Fruit fly (Drosophila melanogaster) whole organism, embryonic: ENCODE data around the gene TwdlW.

ENCODE experiments used
- Abd-B ChIP-seq: fragments of 200-800 bp; sonication (Bioruptor generic); optimal IDR thresholded peaks from 2 replicates; lab custom pipeline; 2018; ENCODE audit warnings: missing biosample characterization, mild to moderate bottlenecking, missing genetic modification characterization, moderate library complexity
- Adf1 ChIP-seq: fragments of 200-800 bp; sonication (Bioruptor generic); IDR thresholded peaks from 2 replicates; pipeline ENCODE4 v1.3.6; 2022; ENCODE audit warnings: missing biosample characterization, missing genetic modification characterization
- Aef1 ChIP-seq: fragments of 200-800 bp; sonication (Bioruptor generic); IDR thresholded peaks from 3 replicates; pipeline ENCODE4 v1.3.6; 2022; ENCODE audit warnings: missing biosample characterization, missing genetic modification characterization
- CG10147 ChIP-seq: fragments of 200-800 bp; sonication (Bioruptor generic); optimal IDR thresholded peaks from 2 replicates; lab custom pipeline; 2019; ENCODE audit warnings: missing biosample characterization, mild to moderate bottlenecking, missing genetic modification characterization, moderate library complexity
- CG1024 ChIP-seq: fragments of 200-800 bp; sonication (Bioruptor generic); IDR thresholded peaks from 2 replicates; pipeline ENCODE4 v1.3.6; 2022; ENCODE audit warnings: missing biosample characterization, missing genetic modification characterization
- CG10979 ChIP-seq: fragments of 200-800 bp; sonication (Bioruptor generic); optimal IDR thresholded peaks from 2 replicates; lab custom pipeline; 2018; ENCODE audit warnings: missing biosample characterization, mild to moderate bottlenecking, missing genetic modification characterization, moderate library complexity
- CG11560 ChIP-seq: fragments of 200-800 bp; sonication (Bioruptor generic); IDR thresholded peaks from 3 replicates; pipeline ENCODE4 v1.3.6; 2022; ENCODE audit warnings: missing biosample characterization, missing genetic modification characterization
- CG12236 ChIP-seq: fragments of 200-800 bp; sonication (Bioruptor generic); optimal IDR thresholded peaks from 2 replicates; lab custom pipeline; 2016; ENCODE audit warnings: missing biosample characterization, missing genetic modification characterization
- CG13775 ChIP-seq: fragments of 200-800 bp; sonication (Bioruptor generic); optimal IDR thresholded peaks from 3 replicates; lab custom pipeline; 2017; ENCODE audit warnings: missing biosample characterization, mild to moderate bottlenecking, missing genetic modification characterization
- CG14050 ChIP-seq: fragments of 200-800 bp; sonication (Bioruptor generic); IDR thresholded peaks from 3 replicates; pipeline ENCODE4 v1.3.6; 2022; ENCODE audit warnings: missing biosample characterization, missing genetic modification characterization
- CG15479 ChIP-seq: fragments of 200-800 bp; sonication (Bioruptor generic); optimal IDR thresholded peaks from 3 replicates; lab custom pipeline; 2019; ENCODE audit warnings: missing biosample characterization, mild to moderate bottlenecking, missing genetic modification characterization, moderate library complexity
- CG1603 ChIP-seq: fragments of 200-800 bp; sonication (Bioruptor generic); optimal IDR thresholded peaks from 2 replicates; lab custom pipeline; 2019; ENCODE audit warnings: missing biosample characterization, mild to moderate bottlenecking, missing genetic modification characterization, moderate library complexity
- CG18262 ChIP-seq: fragments of 200-800 bp; optimal IDR thresholded peaks from 3 replicates; lab custom pipeline; 2019; ENCODE audit warnings: missing biosample characterization, mild to moderate bottlenecking, missing genetic modification characterization, moderate library complexity
- CG2120 ChIP-seq: fragments of 200-800 bp; sonication (Bioruptor generic); optimal IDR thresholded peaks from 3 replicates; lab custom pipeline; 2016; ENCODE audit warnings: missing biosample characterization, missing genetic modification characterization
- CG30403 ChIP-seq: fragments of 200-800 bp; sonication (Bioruptor generic); optimal IDR thresholded peaks from 3 replicates; lab custom pipeline; 2016; ENCODE audit warnings: missing biosample characterization, missing genetic modification characterization
- CG31388 ChIP-seq: fragments of 200-800 bp; sonication (Bioruptor generic); optimal IDR thresholded peaks from 2 replicates; lab custom pipeline; 2016; ENCODE audit warnings: missing biosample characterization, missing genetic modification characterization
- CG32772 ChIP-seq: fragments of 200-800 bp; sonication (Bioruptor generic); IDR thresholded peaks from 2 replicates; pipeline ENCODE4 v1.3.6; 2022; ENCODE audit warnings: missing biosample characterization, missing genetic modification characterization
- CG3847 ChIP-seq: fragments of 200-800 bp; sonication (Bioruptor generic); IDR thresholded peaks from 2 replicates; pipeline ENCODE4 v1.3.6; 2022; ENCODE audit warnings: missing biosample characterization, missing genetic modification characterization
- CG6254 ChIP-seq: fragments of 200-800 bp; sonication (Bioruptor generic); optimal IDR thresholded peaks from 3 replicates; lab custom pipeline; 2017; ENCODE audit warnings: mild to moderate bottlenecking, missing biosample characterization, missing genetic modification reagents, missing genetic modification characterization
- CG6654 ChIP-seq: fragments of 200-800 bp; sonication (Bioruptor generic); optimal IDR thresholded peaks from 2 replicates; lab custom pipeline; 2017; ENCODE audit warnings: missing biosample characterization, mild to moderate bottlenecking, missing genetic modification characterization
- CG8765 ChIP-seq: fragments of 200-800 bp; sonication (Bioruptor generic); IDR thresholded peaks from 2 replicates; pipeline ENCODE4 v1.3.6; 2022; ENCODE audit warnings: missing biosample characterization, missing genetic modification characterization
- CG8924 ChIP-seq: fragments of 200-800 bp; optimal IDR thresholded peaks from 3 replicates; lab custom pipeline; 2019; ENCODE audit warnings: missing biosample characterization, mild to moderate bottlenecking, missing genetic modification characterization, moderate library complexity
- CG9437 ChIP-seq: fragments of 200-800 bp; sonication (Bioruptor generic); optimal IDR thresholded peaks from 2 replicates; lab custom pipeline; 2018; ENCODE audit warnings: missing biosample characterization, mild to moderate bottlenecking, missing genetic modification characterization
- CoRest ChIP-seq: fragments of 200-800 bp; sonication (Bioruptor generic); optimal IDR thresholded peaks from 3 replicates; lab custom pipeline; 2018; ENCODE audit warnings: missing biosample characterization, mild to moderate bottlenecking, missing genetic modification characterization, moderate library complexity
- Dbx ChIP-seq: fragments of 200-800 bp; sonication (Bioruptor generic); IDR thresholded peaks from 3 replicates; pipeline ENCODE4 v1.3.6; 2022; ENCODE audit warnings: missing biosample characterization, missing genetic modification characterization
- Fer1 ChIP-seq: fragments of 200-800 bp; sonication (Bioruptor generic); optimal IDR thresholded peaks from 2 replicates; lab custom pipeline; 2017; ENCODE audit warnings: missing biosample characterization, mild to moderate bottlenecking, missing genetic modification characterization
- Hr3 ChIP-seq: fragments of 200-800 bp; sonication (Bioruptor generic); optimal IDR thresholded peaks from 3 replicates; lab custom pipeline; 2016; ENCODE audit warnings: missing biosample characterization, missing genetic modification characterization
- Hr51 ChIP-seq, 2 experiments: fragments of 200-800 bp; sonication (Bioruptor generic); optimal IDR thresholded peaks; 2 replicates in 1 of 2; 3 replicates in 1 of 2; lab custom pipeline; 2016 to 2018; ENCODE audit warnings: missing biosample characterization in 2 of 2, missing genetic modification characterization in 2 of 2, mild to moderate bottlenecking in 1 of 2, moderate library complexity in 1 of 2
- Lpt ChIP-seq: fragments of >200 bp; optimal IDR thresholded peaks from 2 replicates; lab custom pipeline; 2018; ENCODE audit warnings: missing biosample characterization, missing genetic modification characterization
- MESR4 ChIP-seq: fragments of 200-800 bp; sonication (Bioruptor generic); optimal IDR thresholded peaks from 2 replicates; lab custom pipeline; 2018; ENCODE audit warnings: missing biosample characterization, mild to moderate bottlenecking, missing genetic modification characterization, moderate library complexity
- Neu2 ChIP-seq: fragments of 200-800 bp; sonication (Bioruptor generic); optimal IDR thresholded peaks from 3 replicates; lab custom pipeline; 2016; ENCODE audit warnings: missing biosample characterization, missing genetic modification characterization, borderline replicate concordance
- Nf-YB ChIP-seq: fragments of 200-800 bp; sonication (Bioruptor generic); optimal IDR thresholded peaks from 3 replicates; lab custom pipeline; 2019; ENCODE audit warnings: missing biosample characterization, mild to moderate bottlenecking, missing genetic modification characterization, moderate library complexity
- Scr ChIP-seq: fragments of 200-800 bp; sonication (Bioruptor generic); IDR thresholded peaks from 2 replicates; pipeline ENCODE4 v1.3.6; 2022; ENCODE audit warnings: missing biosample characterization, missing genetic modification characterization; ENCODE audit not compliant: partially characterized antibody
- Six4 ChIP-seq: fragments of 200-800 bp; sonication (Bioruptor generic); optimal IDR thresholded peaks from 2 replicates; lab custom pipeline; 2016; ENCODE audit warnings: missing biosample characterization, missing genetic modification characterization
- aop ChIP-seq: fragments of 200-800 bp; sonication (Bioruptor generic); IDR thresholded peaks from 2 replicates; pipeline ENCODE4 v1.3.6; 2022; ENCODE audit warnings: missing biosample characterization, missing genetic modification characterization
- ap ChIP-seq: fragments of 200-800 bp; sonication (Bioruptor generic); IDR thresholded peaks from 2 replicates; pipeline ENCODE4 v1.3.6; 2022; ENCODE audit warnings: missing biosample characterization, missing genetic modification characterization
- bigmax ChIP-seq: fragments of 200-800 bp; sonication (Bioruptor generic); optimal IDR thresholded peaks from 2 replicates; lab custom pipeline; 2018; ENCODE audit warnings: missing biosample characterization, mild to moderate bottlenecking, missing genetic modification characterization
- cas ChIP-seq: fragments of 200-800 bp; sonication (Bioruptor generic); IDR thresholded peaks from 2 replicates; pipeline ENCODE4 v1.3.6; 2022; ENCODE audit warnings: missing biosample characterization, missing genetic modification characterization
- dmrt11E ChIP-seq: fragments of 200-800 bp; sonication (Bioruptor generic); optimal IDR thresholded peaks from 3 replicates; lab custom pipeline; 2018; ENCODE audit warnings: missing biosample characterization, mild to moderate bottlenecking, missing genetic modification characterization, moderate library complexity
- dysf ChIP-seq: fragments of 200-800 bp; sonication (Bioruptor generic); IDR thresholded peaks from 3 replicates; pipeline ENCODE4 v1.3.6; 2022; ENCODE audit warnings: missing biosample characterization, missing genetic modification characterization
- emc ChIP-seq: fragments of 200-800 bp; sonication (Bioruptor generic); optimal IDR thresholded peaks from 2 replicates; lab custom pipeline; 2016; ENCODE audit warnings: missing biosample characterization, missing genetic modification characterization
- ewg ChIP-seq: fragments of 200-800 bp; sonication (Bioruptor generic); optimal IDR thresholded peaks from 3 replicates; lab custom pipeline; 2017; ENCODE audit warnings: mild to moderate bottlenecking, missing biosample characterization, missing genetic modification reagents, missing genetic modification characterization
- fd3F ChIP-seq: fragments of 200-800 bp; sonication (Bioruptor generic); optimal IDR thresholded peaks from 2 replicates; lab custom pipeline; 2018; ENCODE audit warnings: missing biosample characterization, mild to moderate bottlenecking, missing genetic modification characterization, moderate library complexity
- gt ChIP-seq: fragments of 200-800 bp; sonication (Bioruptor generic); IDR thresholded peaks from 2 replicates; pipeline ENCODE4 v1.3.6; 2022; ENCODE audit warnings: missing biosample characterization, missing genetic modification characterization
- hb ChIP-seq: fragments of 200-800 bp; sonication (Bioruptor generic); IDR thresholded peaks from 3 replicates; pipeline ENCODE4 v1.3.6; 2022; ENCODE audit warnings: missing biosample characterization, missing genetic modification characterization; ENCODE audit not compliant: partially characterized antibody
- row ChIP-seq: fragments of 200-800 bp; sonication (Bioruptor generic); IDR thresholded peaks from 3 replicates; pipeline ENCODE4 v1.3.6; 2022; ENCODE audit warnings: missing biosample characterization, missing genetic modification characterization
- slp2 ChIP-seq: fragments of 200-800 bp; sonication (Bioruptor generic); optimal IDR thresholded peaks from 2 replicates; lab custom pipeline; 2016; ENCODE audit warnings: missing biosample characterization, missing genetic modification characterization
- tup ChIP-seq: fragments of 200-800 bp; sonication (Bioruptor generic); optimal IDR thresholded peaks from 2 replicates; lab custom pipeline; 2016; ENCODE audit warnings: missing biosample characterization, mild to moderate bottlenecking, missing genetic modification characterization, moderate library complexity
- vnd ChIP-seq: fragments of 200-800 bp; sonication (Bioruptor generic); IDR thresholded peaks from 3 replicates; pipeline ENCODE4 v1.3.6; 2022; ENCODE audit warnings: missing biosample characterization, missing genetic modification characterization; ENCODE audit not compliant: partially characterized antibody

Gene TwdlW

dm6 chr3R:17151376-17152026, 9.3 kb upstream of the TwdlW start, which contains the start of gene CG5292 (continued):
- TF ChIP-seq CG8924 (tag; lab: Kevin White, UChicago), result peak; percentile 61
- TF ChIP-seq emc, result no peak
- peak; percentile 73 for TF ChIP-seq CoRest
- TF ChIP-seq dmrt11E (tag; lab: Kevin White, UChicago), result peak; percentile 37
- peak; percentile 66 for TF ChIP-seq MESR4 (GFP tag; lab: Kevin White, UChicago)
- TF ChIP-seq tup (GFP tag; lab: Kevin White, UChicago), result peak; percentile 32
- no peak for TF ChIP-seq Fer1 (GFP tag; lab: Kevin White, UChicago)
- TF ChIP-seq Nf-YB (GFP tag; lab: Kevin White, UChicago), result no peak
- peak; percentile 82 for TF ChIP-seq CG3847 (GFP tag; lab: Robert Waterston, UW)
- no peak for TF ChIP-seq gt (GFP tag; lab: Robert Waterston, UW)
- peak; percentile 37 for TF ChIP-seq CG13775 (GFP tag; lab: Kevin White, UChicago)
- TF ChIP-seq cas (GFP tag; lab: Robert Waterston, UW), result peak; percentile 40; the same call in 1 of the 2 replicates
- peak; percentile 16 for TF ChIP-seq ewg (GFP tag; lab: Kevin White, UChicago)
- no peak for TF ChIP-seq Abd-B (GFP tag; lab: Kevin White, UChicago)
- TF ChIP-seq CG8765 (GFP tag; lab: Robert Waterston, UW), result no peak
- TF ChIP-seq ap (GFP tag; lab: Robert Waterston, UW), result no peak
- TF ChIP-seq CG2120 (GFP tag; lab: Kevin White, UChicago), result peak; percentile 72
- no peak for TF ChIP-seq bigmax
- TF ChIP-seq CG18262 (tag; lab: Kevin White, UChicago), result no peak
- no peak for TF ChIP-seq CG6254 (GFP tag; lab: Kevin White, UChicago)
- TF ChIP-seq CG30403, result peak; percentile 59
- no peak for TF ChIP-seq CG10979 (tag; lab: Kevin White, UChicago)
- TF ChIP-seq Scr (GFP tag; lab: Robert Waterston, UW), result peak; percentile 54
- peak; percentile 43; the same call in 2 of the 3 replicates for TF ChIP-seq Dbx (GFP tag; lab: Robert Waterston, UW)
- no peak for TF ChIP-seq CG6654 (GFP tag; lab: Kevin White, UChicago)
- TF ChIP-seq CG11560 (tag; lab: Robert Waterston, UW), result no peak
- TF ChIP-seq Neu2, result no peak
- TF ChIP-seq row (GFP tag; lab: Robert Waterston, UW), result peak; percentile 89
- peak; percentile 46 for TF ChIP-seq Hr3 (GFP tag; lab: Kevin White, UChicago)
- peak; percentile 42; the same call in 1 of the 2 replicates for TF ChIP-seq CG1024 (GFP tag; lab: Robert Waterston, UW)
- TF ChIP-seq vnd (GFP tag; lab: Robert Waterston, UW), result no peak
- TF ChIP-seq CG32772 (GFP tag; lab: Robert Waterston, UW), result 0 out of 2 replicates have a peak, but pooled peaks have one; percentile 10
- TF ChIP-seq hb, result no peak
- TF ChIP-seq aop (GFP tag; lab: Robert Waterston, UW), result no peak
- TF ChIP-seq Lpt (GFP tag; lab: Kevin White, UChicago), result no peak
- peak; percentile 44 to 59 for TF ChIP-seq Hr51 (GFP tag; optimal IDR thresholded peaks at IDR 0.05; lab: Kevin White, UChicago)
- no peak for TF ChIP-seq Six4 (GFP tag; lab: Kevin White, UChicago)
- TF ChIP-seq Aef1, result peak; percentile 56
- peak; percentile 8 for TF ChIP-seq CG9437
- TF ChIP-seq CG12236 (GFP tag; lab: Kevin White, UChicago), result no peak
- TF ChIP-seq CG1603 (tag; lab: Kevin White, UChicago), result peak; percentile 80
- TF ChIP-seq CG15479 (GFP tag; lab: Kevin White, UChicago), result no peak
- peak; percentile 23 for TF ChIP-seq CG10147 (GFP tag; lab: Kevin White, UChicago)
- TF ChIP-seq CG14050 (GFP tag; lab: Robert Waterston, UW), result 0 out of 3 replicates have a peak, but pooled peaks have one; percentile 29
- TF ChIP-seq Adf1, result peak; percentile 35; the same call in 1 of the 2 replicates
- no peak for TF ChIP-seq CG31388
- TF ChIP-seq slp2, result no peak
- TF ChIP-seq dysf (GFP tag; lab: Robert Waterston, UW), result peak; percentile 60; the same call in 2 of the 3 replicates
- peak; percentile 15 for TF ChIP-seq fd3F (GFP tag; lab: Kevin White, UChicago)
